Fruit fly (Drosophila melanogaster): ENCODE data around the gene CG7627.

CG7627 gene

DNA sequence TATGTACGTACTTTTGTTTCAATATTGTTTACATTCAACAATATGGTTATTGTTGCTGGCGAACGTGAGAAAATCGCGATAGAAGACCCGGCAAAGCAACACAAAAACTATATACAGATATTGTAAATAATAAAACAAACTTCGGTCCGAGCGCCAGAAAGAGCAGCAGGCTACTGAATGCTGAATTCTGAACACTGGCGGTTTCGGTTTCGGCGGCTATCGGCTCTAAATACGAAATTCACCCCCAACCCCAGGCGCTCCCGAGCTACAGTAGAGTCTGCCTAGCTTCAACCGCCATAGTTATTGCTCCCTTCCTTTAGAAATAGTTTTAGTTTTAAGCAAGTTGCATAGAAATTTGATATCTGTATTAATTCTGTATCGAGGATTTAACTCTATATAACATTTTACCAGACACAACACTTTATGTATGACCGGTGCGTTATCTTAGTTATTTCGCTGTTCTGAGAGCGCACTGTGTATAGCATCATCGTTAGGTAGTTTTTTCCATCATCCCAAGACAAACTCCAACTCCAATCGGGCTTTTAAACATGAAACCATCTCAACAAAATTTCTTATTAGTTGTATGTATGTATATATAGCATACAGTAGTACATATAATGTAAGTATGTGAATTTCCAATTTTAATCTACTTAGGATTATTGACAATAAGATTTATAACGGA, at the start of gene CG7627:
CG7627 (minus strand) TSS at position 197 of the 682 bp plus-strand sequence.
- TF ChIP-seq Dll (optimal IDR thresholded peaks at IDR 0.05) (no peak), psq (optimal IDR thresholded peaks at IDR 0.05) (no peak), usp (GFP tag; optimal IDR thresholded peaks at IDR 0.05) (no peak), pan (optimal IDR thresholded peaks at IDR 0.05) (no peak), EcR (GFP tag; optimal IDR thresholded peaks at IDR 0.05) (no peak), CG8478 (optimal IDR thresholded peaks at IDR 0.05) (no peak)

DNA sequence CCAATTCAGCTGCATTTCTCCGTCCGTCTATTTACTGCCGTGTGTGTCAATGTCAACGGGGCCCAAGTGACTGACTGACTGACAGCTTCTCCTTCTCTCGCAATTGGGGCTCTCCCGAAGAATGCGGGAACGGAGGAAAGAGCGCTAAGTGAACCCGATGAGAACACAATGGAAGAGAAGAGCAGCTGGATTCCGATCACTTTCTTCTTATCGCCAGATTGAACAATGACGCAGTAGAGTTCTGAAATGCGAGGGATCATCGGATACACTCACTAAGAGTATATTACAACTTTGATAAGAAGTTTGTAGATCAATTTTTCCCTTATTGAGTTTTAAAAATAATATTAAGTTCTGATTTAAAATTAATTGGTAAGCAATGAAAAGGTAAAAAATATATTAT, 49.3 kb upstream of the CG7627 start, which contains the start of gene Naglu:
Naglu (minus strand) TSS at position 339 of the 400 bp plus-strand sequence.
- TF ChIP-seq psq (optimal IDR thresholded peaks at IDR 0.05) (no peak), EcR (GFP tag; optimal IDR thresholded peaks at IDR 0.05) (no peak), usp (GFP tag; optimal IDR thresholded peaks at IDR 0.05) (no peak), CG8478 (optimal IDR thresholded peaks at IDR 0.05) (no peak), pan (optimal IDR thresholded peaks at IDR 0.05) (no peak), Dll (optimal IDR thresholded peaks at IDR 0.05) (no peak)

DNA sequence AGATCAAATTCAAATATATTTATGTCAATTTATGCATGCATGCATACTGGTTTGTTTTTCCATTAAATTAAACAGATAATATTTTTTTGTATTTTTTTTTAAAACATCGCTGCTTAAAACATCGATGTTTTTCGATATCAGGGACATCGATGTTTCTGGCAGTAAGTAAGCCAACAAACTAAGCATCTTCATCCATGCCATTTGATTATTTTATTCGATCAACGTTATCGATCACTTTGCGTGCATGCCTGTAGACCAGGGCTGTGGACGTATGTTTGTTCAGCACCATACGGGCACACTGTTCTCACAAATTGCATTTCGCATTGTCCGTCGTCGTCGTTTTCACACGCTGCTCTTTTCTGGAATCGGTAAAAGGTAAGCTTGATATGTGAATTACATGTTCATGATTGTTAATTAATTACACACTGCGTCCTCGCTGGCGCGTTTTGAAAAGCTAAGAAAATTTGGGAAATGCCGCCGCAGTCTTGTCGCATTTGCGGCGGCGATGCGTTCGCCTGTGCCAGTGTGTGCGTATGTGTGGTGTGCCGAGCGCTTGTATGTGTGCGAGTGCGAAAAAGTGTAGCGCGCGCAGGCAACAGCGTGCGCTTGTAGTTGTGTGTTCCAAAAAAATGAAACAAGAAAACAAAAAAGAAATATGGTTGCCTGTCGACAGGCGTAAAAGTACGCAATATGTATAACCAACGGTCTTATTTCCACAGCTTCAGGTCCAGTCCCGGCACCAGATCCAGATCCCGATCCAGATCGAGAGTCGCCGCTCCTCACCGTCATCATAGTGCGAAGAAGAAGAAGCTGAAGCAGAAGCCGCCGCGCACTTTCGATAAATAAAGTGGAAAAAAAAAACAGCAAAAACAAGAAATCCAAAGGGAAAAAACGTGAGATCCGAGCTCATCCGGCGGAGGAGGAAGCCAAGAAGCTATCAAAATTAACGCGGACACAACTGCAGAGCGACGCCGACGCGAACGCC, 41.3 kb upstream of the CG7627 start, which contains the start of gene emb:
emb (plus strand) TSS at position 288 of the 985 bp plus-strand sequence.
- no peak for TF ChIP-seq pan (optimal IDR thresholded peaks at IDR 0.05)
- no peak for TF ChIP-seq Dll (optimal IDR thresholded peaks at IDR 0.05)
- no peak for TF ChIP-seq usp (GFP tag; optimal IDR thresholded peaks at IDR 0.05)
- no peak for TF ChIP-seq CG8478 (optimal IDR thresholded peaks at IDR 0.05)
- TF ChIP-seq psq (optimal IDR thresholded peaks at IDR 0.05): no peak
- TF ChIP-seq EcR (GFP tag; optimal IDR thresholded peaks at IDR 0.05): no peak

DNA sequence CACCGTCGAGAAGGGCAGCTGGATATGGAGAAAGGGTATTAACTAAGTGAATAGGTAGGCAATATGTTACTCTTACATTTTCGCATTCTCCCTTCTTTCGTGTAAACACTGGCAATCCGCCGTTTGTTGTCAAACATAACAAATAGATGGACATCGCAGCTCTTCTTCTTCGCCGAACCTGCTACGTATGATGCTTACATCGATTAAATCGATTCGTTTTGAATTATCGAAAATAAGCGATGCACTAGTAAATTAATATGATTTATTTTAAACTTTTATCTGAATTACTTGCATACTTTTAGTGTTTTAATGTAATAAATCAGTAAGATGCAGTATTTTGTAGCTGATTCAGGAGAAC, 40.6 kb upstream of the CG7627 start, which contains the start of gene fy:
fy (minus strand) TSS at position 353 of the 358 bp plus-strand sequence.
- TF ChIP-seq CG8478 (optimal IDR thresholded peaks at IDR 0.05) (no peak), Dll (optimal IDR thresholded peaks at IDR 0.05) (no peak), usp (GFP tag; optimal IDR thresholded peaks at IDR 0.05) (no peak)

DNA sequence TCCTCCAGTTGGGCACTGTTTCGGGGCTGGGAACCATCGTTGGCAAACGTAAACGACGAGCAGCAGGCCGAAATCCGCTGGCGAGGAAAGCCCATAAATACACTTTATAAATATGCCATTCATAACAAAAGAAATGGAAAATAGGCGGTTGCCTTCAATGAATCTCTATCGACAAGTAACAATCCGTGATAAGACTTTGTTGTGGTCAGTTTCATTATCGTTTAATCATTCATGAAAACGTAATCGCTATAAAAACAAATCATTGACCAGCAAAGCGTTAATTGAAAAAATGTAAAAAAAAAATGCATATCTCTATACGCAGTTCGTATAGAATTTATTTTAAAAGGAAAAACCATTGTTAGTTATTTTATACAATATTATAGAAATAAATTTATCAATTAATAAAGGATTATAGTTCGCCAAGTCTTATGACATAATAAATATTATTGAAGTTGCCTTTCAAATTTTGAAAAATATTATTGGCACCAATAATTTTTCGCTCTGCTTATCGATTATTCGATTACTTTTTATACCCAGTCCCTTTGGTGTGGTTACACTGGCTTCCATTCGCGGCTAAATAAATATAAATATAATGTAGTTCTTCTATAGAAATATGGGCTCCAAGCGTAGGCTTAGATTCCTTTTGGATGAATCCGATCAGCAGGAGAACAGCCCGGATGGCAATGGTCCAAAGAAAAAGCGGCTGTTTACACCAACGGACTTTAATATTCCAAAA, 37.8 kb upstream of the CG7627 start, which contains the start of gene CG31898:
CG31898 (plus strand) TSS at position 559 of the 736 bp plus-strand sequence.
- TF ChIP-seq CG8478 (optimal IDR thresholded peaks at IDR 0.05): no peak
- TF ChIP-seq Dll (optimal IDR thresholded peaks at IDR 0.05): no peak
- no peak for TF ChIP-seq EcR (GFP tag; optimal IDR thresholded peaks at IDR 0.05)
- TF ChIP-seq psq (optimal IDR thresholded peaks at IDR 0.05): no peak
- no peak for TF ChIP-seq usp (GFP tag; optimal IDR thresholded peaks at IDR 0.05)
- TF ChIP-seq pan (optimal IDR thresholded peaks at IDR 0.05): no peak

DNA sequence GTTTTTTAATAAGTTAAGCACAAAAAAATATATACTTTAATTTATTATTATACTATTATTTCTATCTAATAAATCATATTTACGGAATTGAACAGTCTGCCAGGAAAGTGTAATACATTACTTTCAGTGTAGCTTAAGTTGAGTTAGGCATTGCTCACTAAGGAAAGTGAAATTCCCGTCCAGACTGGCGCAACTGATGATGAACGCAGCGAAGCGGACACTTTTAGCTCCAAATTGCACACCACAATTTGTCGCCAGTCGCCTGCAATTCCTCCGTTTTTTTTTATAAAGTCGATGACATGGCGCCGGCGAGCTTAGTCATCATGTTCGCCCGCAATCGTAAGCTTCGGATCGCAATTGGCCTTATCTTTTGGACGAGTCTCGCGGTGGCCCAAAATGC, 36.5 kb upstream of the CG7627 start, which contains the start of gene CG13386:
CG13386 (plus strand) TSS at position 301 of the 400 bp plus-strand sequence.
- TF ChIP-seq EcR (GFP tag; optimal IDR thresholded peaks at IDR 0.05): no peak

DNA sequence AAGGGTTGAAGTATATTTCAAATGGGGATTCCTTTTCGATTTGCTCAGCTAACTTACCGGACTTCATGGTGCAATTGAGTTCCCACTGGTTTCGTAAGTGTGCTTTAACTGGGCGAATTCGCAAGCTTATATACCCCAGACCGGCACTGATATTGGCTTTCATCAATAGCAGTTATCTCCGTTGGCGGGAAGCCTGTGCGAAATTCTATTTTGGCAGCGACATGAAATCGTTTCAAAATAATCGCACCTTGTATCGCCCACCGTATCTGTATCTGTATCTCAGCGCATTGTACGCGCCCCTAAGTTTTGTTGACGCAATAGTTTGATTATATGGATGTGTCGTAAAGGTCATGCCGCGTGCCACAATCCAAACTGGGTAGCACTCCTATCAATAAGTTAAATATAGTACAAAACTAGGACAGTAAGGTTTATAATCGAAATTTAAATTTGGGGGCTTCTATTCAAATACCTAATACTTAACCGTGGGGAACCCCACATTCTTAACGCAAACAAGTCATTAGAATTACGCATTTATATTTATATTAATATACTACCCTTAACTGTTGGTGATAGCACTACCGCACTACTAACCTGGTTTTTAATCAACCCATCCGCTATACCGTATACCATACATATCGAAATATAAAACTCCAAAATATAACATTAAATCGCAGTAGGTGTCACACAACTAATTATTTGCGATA, 33.9 kb upstream of the CG7627 start, which contains the start of the genes Peritrophin-15a and CG13385:
Peritrophin-15a (minus strand) TSS at position 101 of the 704 bp plus-strand sequence.
CG13385 (plus strand) TSS at position 654 of the 704 bp plus-strand sequence.
- no peak for TF ChIP-seq CG8478 (optimal IDR thresholded peaks at IDR 0.05)
- no peak for TF ChIP-seq EcR (GFP tag; optimal IDR thresholded peaks at IDR 0.05)
- no peak for TF ChIP-seq psq (optimal IDR thresholded peaks at IDR 0.05)

DNA sequence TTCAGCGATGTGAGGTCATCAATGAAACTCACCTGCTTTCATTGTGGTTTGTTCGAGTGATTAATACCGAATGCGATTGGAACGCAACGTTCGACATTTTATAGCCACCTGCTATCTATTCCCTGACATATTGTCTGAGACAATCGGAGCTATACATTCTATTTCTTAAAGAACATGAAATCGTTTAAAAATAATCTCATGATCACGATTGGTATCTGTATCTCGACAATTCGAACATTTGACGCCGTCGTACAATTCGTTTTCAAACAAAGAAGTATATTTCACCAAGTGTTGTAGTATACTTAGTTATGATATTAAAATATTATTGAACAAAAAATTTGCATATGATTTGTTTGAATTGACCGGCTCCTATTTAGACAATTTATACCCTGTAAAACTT, 32.6 kb upstream of the CG7627 start, which contains the start of gene Peritrophin-15b:
Peritrophin-15b (minus strand) TSS at position 101 of the 400 bp plus-strand sequence.
- TF ChIP-seq Dll (optimal IDR thresholded peaks at IDR 0.05) (no peak), CG8478 (optimal IDR thresholded peaks at IDR 0.05) (no peak), EcR (GFP tag; optimal IDR thresholded peaks at IDR 0.05) (no peak), pan (optimal IDR thresholded peaks at IDR 0.05) (no peak), psq (optimal IDR thresholded peaks at IDR 0.05) (no peak), usp (GFP tag; optimal IDR thresholded peaks at IDR 0.05) (no peak)

DNA sequence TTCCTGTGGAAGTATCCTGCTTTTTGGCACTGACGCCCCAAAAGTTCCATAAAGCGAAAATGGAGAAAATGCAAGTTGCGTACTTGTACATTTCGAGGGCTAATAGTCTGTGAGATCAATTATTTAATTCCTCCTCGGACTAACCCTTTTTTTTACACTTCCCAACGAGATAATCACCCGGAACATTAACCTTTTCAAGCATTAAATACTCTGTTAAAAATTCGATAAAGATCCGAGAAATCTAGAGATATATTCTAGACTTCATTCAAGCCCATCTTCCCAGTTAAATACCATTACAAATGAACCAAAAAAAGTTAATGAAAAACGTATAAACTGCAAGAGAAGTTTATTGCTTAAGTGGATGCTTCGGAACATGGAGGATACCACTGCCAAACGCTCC, 31.9 kb upstream of the CG7627 start, which contains the start of gene lectin-29Ca:
lectin-29Ca (minus strand) TSS at position 101 of the 400 bp plus-strand sequence.
- TF ChIP-seq EcR (GFP tag; optimal IDR thresholded peaks at IDR 0.05) (no peak), psq (optimal IDR thresholded peaks at IDR 0.05) (no peak)

DNA sequence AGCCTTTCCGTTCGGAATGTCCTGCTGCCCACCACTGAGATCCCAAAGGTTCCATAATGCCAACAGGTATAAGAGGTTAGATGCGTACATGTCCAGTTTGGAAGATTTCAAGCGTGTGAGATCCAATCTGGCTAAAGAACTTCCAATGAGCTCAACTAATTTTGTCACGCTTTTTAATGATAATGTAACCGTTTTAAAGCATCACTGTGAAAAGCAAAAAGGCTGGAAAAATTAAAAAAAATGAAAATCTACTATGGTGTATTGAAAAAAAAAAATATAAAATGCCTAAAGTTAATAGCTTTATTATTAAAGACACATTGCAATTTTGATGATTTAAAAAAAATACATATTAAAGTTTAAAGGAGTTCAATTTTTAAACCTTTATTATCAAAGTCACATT, 30.9 kb upstream of the CG7627 start, which contains the start of gene Acp29AB:
Acp29AB (minus strand) TSS at position 101 of the 400 bp plus-strand sequence.
- TF ChIP-seq usp (GFP tag; optimal IDR thresholded peaks at IDR 0.05) (no peak), CG8478 (optimal IDR thresholded peaks at IDR 0.05) (no peak), pan (optimal IDR thresholded peaks at IDR 0.05) (no peak), Dll (optimal IDR thresholded peaks at IDR 0.05) (no peak), EcR (GFP tag; optimal IDR thresholded peaks at IDR 0.05) (no peak), psq (optimal IDR thresholded peaks at IDR 0.05) (no peak)

DNA sequence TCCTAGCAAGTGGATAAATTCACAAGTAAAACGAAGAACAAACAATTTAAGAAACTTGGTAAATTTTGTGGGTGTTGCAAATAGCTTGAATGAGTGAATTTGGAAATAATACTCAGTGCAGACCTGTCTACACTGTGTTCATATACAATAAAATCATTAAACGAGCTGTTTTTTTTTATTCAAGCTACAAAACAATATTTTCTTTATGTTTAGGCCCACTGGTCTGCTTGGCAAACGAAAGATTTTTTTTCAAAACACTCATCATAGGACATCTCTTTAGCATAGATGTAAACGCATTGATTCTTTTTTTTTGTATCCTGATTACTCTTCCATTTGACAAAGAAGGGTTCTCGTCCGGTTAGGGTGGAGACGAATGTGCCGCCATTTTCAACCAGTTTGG, 30.0 kb upstream of the CG7627 start, which contains the start of gene CG42820:
CG42820 (minus strand) TSS at position 101 of the 400 bp plus-strand sequence.
- TF ChIP-seq CG8478 (optimal IDR thresholded peaks at IDR 0.05) (no peak), usp (GFP tag; optimal IDR thresholded peaks at IDR 0.05) (no peak), Dll (optimal IDR thresholded peaks at IDR 0.05) (no peak), EcR (GFP tag; optimal IDR thresholded peaks at IDR 0.05) (no peak), psq (optimal IDR thresholded peaks at IDR 0.05) (no peak), pan (optimal IDR thresholded peaks at IDR 0.05) (no peak)

Data from whole organism.